Worm (Caenorhabditis elegans) whole organism, mixed stage, embryonic: ENCODE data around the gene ifet-1.
A peak's percentile ranks its signal among the peaks of the same experiment; 100 is the strongest.

Source experiments
- M03D4.4 ChIP-seq: sonication (generic microtip); optimal IDR thresholded peaks from 2 replicates; lab custom pipeline; 2017; ENCODE audit warnings: mild to moderate bottlenecking, missing genetic modification characterization, missing compliant biosample characterization
- bed-3 ChIP-seq: fragments of 200-800 bp; sonication (Bioruptor generic); optimal IDR thresholded peaks from 3 replicates; lab custom pipeline; 2018; ENCODE audit warnings: mild to moderate bottlenecking, missing genetic modification characterization, moderate library complexity, missing compliant biosample characterization
- blmp-1 ChIP-seq: fragments of 150-350 bp; optimal IDR thresholded peaks from 2 replicates; lab custom pipeline; 2014; ENCODE audit warnings: missing biosample characterization, missing genetic modification characterization
- ceh-39 ChIP-seq: fragments of 150-350 bp; optimal IDR thresholded peaks from 2 replicates; lab custom pipeline; 2014; ENCODE audit warnings: missing biosample characterization, missing genetic modification characterization
- ceh-43 ChIP-seq: fragments of 200-800 bp; sonication (Bioruptor generic); optimal IDR thresholded peaks from 2 replicates; lab custom pipeline; 2018; ENCODE audit warnings: mild to moderate bottlenecking, missing genetic modification characterization, moderate library complexity, missing compliant biosample characterization
- ceh-83 ChIP-seq: fragments of 200-800 bp; sonication (Bioruptor generic); optimal IDR thresholded peaks from 2 replicates; lab custom pipeline; 2018; ENCODE audit warnings: mild to moderate bottlenecking, missing genetic modification characterization, missing compliant biosample characterization
- ces-1 ChIP-seq: fragments of 150-350 bp; optimal IDR thresholded peaks from 2 replicates; lab custom pipeline; 2014; ENCODE audit warnings: missing biosample characterization, missing genetic modification reagents, missing genetic modification characterization
- cnd-1 ChIP-seq: fragments of 200-800 bp; sonication (Bioruptor generic); optimal IDR thresholded peaks from 2 replicates; lab custom pipeline; 2018; ENCODE audit warnings: mild to moderate bottlenecking, missing genetic modification characterization, missing compliant biosample characterization
- drap-1 ChIP-seq: fragments of 200-800 bp; sonication (Bioruptor generic); optimal IDR thresholded peaks from 3 replicates; lab custom pipeline; 2018; ENCODE audit warnings: mild to moderate bottlenecking, missing genetic modification characterization, missing compliant biosample characterization
- elt-1 ChIP-seq: sonication (generic microtip); optimal IDR thresholded peaks from 2 replicates; lab custom pipeline; 2017; ENCODE audit warnings: missing genetic modification characterization, mild to moderate bottlenecking, missing compliant biosample characterization, antibody characterized with exemption, moderate library complexity, borderline replicate concordance; ENCODE audit not compliant: insufficient read depth
- elt-3 ChIP-seq: fragments of 150-350 bp; optimal IDR thresholded peaks from 2 replicates; lab custom pipeline; 2014; ENCODE audit warnings: missing biosample characterization, missing genetic modification characterization
- flh-1 ChIP-seq: fragments of 200-800 bp; sonication (Bioruptor generic); optimal IDR thresholded peaks from 2 replicates; lab custom pipeline; 2018; ENCODE audit warnings: mild to moderate bottlenecking, missing genetic modification characterization, moderate library complexity, missing compliant biosample characterization
- ham-2 ChIP-seq: fragments of 200-800 bp; sonication (Bioruptor generic); optimal IDR thresholded peaks from 2 replicates; lab custom pipeline; 2018; ENCODE audit warnings: mild to moderate bottlenecking, missing genetic modification characterization, missing compliant biosample characterization
- hlh-1 ChIP-seq: fragments of 150-350 bp; optimal IDR thresholded peaks from 2 replicates; lab custom pipeline; 2014; ENCODE audit warnings: missing biosample characterization, missing genetic modification reagents, missing genetic modification characterization
- lin-13 ChIP-seq: fragments of 150-350 bp; optimal IDR thresholded peaks from 2 replicates; lab custom pipeline; 2014; ENCODE audit warnings: missing biosample characterization, missing genetic modification characterization
- lin-32 ChIP-seq: fragments of 200-800 bp; sonication (Bioruptor generic); optimal IDR thresholded peaks from 2 replicates; lab custom pipeline; 2018; ENCODE audit warnings: mild to moderate bottlenecking, missing genetic modification characterization, missing compliant biosample characterization
- lsy-2 ChIP-seq: fragments of 150-350 bp; optimal IDR thresholded peaks from 2 replicates; lab custom pipeline; 2014; ENCODE audit warnings: missing biosample characterization, missing genetic modification characterization
- mab-5 ChIP-seq: fragments of 150-350 bp; optimal IDR thresholded peaks from 2 replicates; lab custom pipeline; 2014; ENCODE audit warnings: missing biosample characterization, missing genetic modification characterization
- mep-1 ChIP-seq: fragments of 150-350 bp; optimal IDR thresholded peaks from 2 replicates; lab custom pipeline; 2017; ENCODE audit warnings: missing biosample characterization, missing genetic modification reagents, missing genetic modification characterization, inconsistent platforms
- mls-2 ChIP-seq: sonication (generic microtip); optimal IDR thresholded peaks from 2 replicates; lab custom pipeline; 2016; ENCODE audit warnings: mild to moderate bottlenecking, missing genetic modification characterization, moderate library complexity, missing compliant biosample characterization
- nhr-12 ChIP-seq: fragments of 150-350 bp; optimal IDR thresholded peaks from 2 replicates; lab custom pipeline; 2014; ENCODE audit warnings: missing biosample characterization, missing genetic modification characterization
- nhr-2 ChIP-seq: fragments of 150-350 bp; optimal IDR thresholded peaks from 2 replicates; lab custom pipeline; 2014; ENCODE audit warnings: missing biosample characterization, missing genetic modification characterization
- nhr-237 ChIP-seq: fragments of 150-350 bp; optimal IDR thresholded peaks from 2 replicates; lab custom pipeline; 2014; ENCODE audit warnings: missing biosample characterization, missing genetic modification characterization
- nhr-28 ChIP-seq: fragments of 150-350 bp; optimal IDR thresholded peaks from 2 replicates; lab custom pipeline; 2014; ENCODE audit warnings: missing biosample characterization, missing genetic modification characterization
- nhr-76 ChIP-seq: sonication (generic microtip); optimal IDR thresholded peaks from 2 replicates; lab custom pipeline; 2017; ENCODE audit warnings: missing biosample characterization, missing genetic modification characterization
- pha-4 ChIP-seq: fragments of 150-350 bp; optimal IDR thresholded peaks from 2 replicates; lab custom pipeline; 2018; ENCODE audit warnings: missing biosample characterization, missing genetic modification reagents, missing genetic modification characterization
- sem-2 ChIP-seq: fragments of 200-800 bp; sonication (Bioruptor generic); optimal IDR thresholded peaks from 2 replicates; lab custom pipeline; 2018; ENCODE audit warnings: mild to moderate bottlenecking, missing genetic modification characterization, missing compliant biosample characterization
- snpc-4 ChIP-seq: fragments of 150-350 bp; optimal IDR thresholded peaks from 2 replicates; lab custom pipeline; 2014; ENCODE audit warnings: missing biosample characterization, missing genetic modification characterization
- sptf-1 ChIP-seq: sonication (generic microtip); optimal IDR thresholded peaks from 2 replicates; lab custom pipeline; 2017; ENCODE audit warnings: mild to moderate bottlenecking, missing genetic modification characterization, moderate library complexity, missing compliant biosample characterization
- tbx-8 ChIP-seq: fragments of 200-800 bp; sonication (Bioruptor generic); optimal IDR thresholded peaks from 2 replicates; lab custom pipeline; 2018; ENCODE audit warnings: mild to moderate bottlenecking, missing genetic modification characterization, moderate library complexity, missing compliant biosample characterization
- unc-120 ChIP-seq: sonication (generic microtip); optimal IDR thresholded peaks from 2 replicates; lab custom pipeline; 2017; ENCODE audit warnings: missing genetic modification characterization, missing compliant biosample characterization; ENCODE audit not compliant: poor library complexity, severe bottlenecking
- unc-39 ChIP-seq: fragments of 150-350 bp; optimal IDR thresholded peaks from 2 replicates; lab custom pipeline; 2014; ENCODE audit warnings: missing biosample characterization, missing genetic modification characterization
- unc-62 ChIP-seq: fragments of 150-350 bp; optimal IDR thresholded peaks from 2 replicates; lab custom pipeline; 2014; ENCODE audit warnings: missing biosample characterization, missing genetic modification reagents, missing genetic modification characterization
- zip-8 ChIP-seq: fragments of 150-350 bp; optimal IDR thresholded peaks from 2 replicates; lab custom pipeline; 2014; ENCODE audit warnings: missing biosample characterization, missing genetic modification characterization
- ztf-11 ChIP-seq: fragments of 150-350 bp; optimal IDR thresholded peaks from 2 replicates; lab custom pipeline; 2014; ENCODE audit warnings: missing biosample characterization, missing genetic modification characterization

The ifet-1 gene

ce11 chrIII:4517781-4518180 lies 42.8 kb upstream of the ifet-1 start:
- TF ChIP-seq sem-2 (GFP tag; lab: Kevin White, UChicago) = no peak
- no peak for TF ChIP-seq drap-1 (GFP tag; lab: Kevin White, UChicago)
- TF ChIP-seq elt-3 (tag; lab: Kevin White, UChicago) = no peak
- TF ChIP-seq ces-1 = no peak
- TF ChIP-seq mep-1 = no peak
- no peak for TF ChIP-seq unc-39

DNA sequence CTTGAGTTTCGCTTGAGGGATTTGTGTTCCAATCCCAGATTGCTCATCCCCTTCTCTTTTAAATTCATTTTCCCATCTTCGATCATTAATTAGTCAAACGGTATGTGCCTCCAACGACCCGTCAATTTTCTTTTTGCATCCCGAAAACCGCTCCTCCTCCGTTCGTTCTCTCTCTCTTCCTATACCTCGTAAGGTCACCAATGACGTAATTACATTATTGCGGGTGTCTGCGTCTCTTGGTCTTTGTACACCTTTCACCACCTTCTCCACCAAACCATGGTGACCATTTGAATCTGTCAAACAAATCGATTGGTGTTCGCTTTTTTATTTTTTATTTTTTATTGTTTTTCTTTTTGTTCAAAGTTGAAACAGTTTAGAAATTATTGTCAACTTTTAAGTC lies 40.2 kb upstream of the ifet-1 start:
- TF ChIP-seq zip-8 (tag; lab: Kevin White, UChicago) (peak; percentile 84), sem-2 (GFP tag; lab: Kevin White, UChicago) (no peak), cnd-1 (no peak), mab-5 (tag; lab: Kevin White, UChicago) (no peak), nhr-2 (tag; lab: Kevin White, UChicago) (peak; percentile 64), pha-4 (no peak), lin-32 (GFP tag; lab: Kevin White, UChicago) (no peak), ceh-39 (peak; percentile 41), elt-1 (tag; lab: Kevin White, UChicago) (no peak), drap-1 (GFP tag; lab: Kevin White, UChicago) (no peak), ceh-83 (GFP tag; lab: Kevin White, UChicago) (no peak), hlh-1 (tag; lab: Kevin White, UChicago) (no peak), snpc-4 (tag; lab: Kevin White, UChicago) (no peak), lsy-2 (no peak), M03D4.4 (tag; lab: Kevin White, UChicago) (no peak), nhr-237 (no peak), blmp-1 (no peak), ham-2 (GFP tag; lab: Kevin White, UChicago) (no peak), ceh-43 (GFP tag; lab: Kevin White, UChicago) (no peak), flh-1 (GFP tag; lab: Kevin White, UChicago) (no peak), tbx-8 (GFP tag; lab: Kevin White, UChicago) (no peak), ces-1 (peak; percentile 96), lin-13 (tag; lab: Kevin White, UChicago) (no peak), unc-62 (no peak), mls-2 (tag; lab: Kevin White, UChicago) (no peak), ztf-11 (no peak), nhr-28 (tag; lab: Kevin White, UChicago) (no peak), sptf-1 (tag; lab: Kevin White, UChicago) (no peak), mep-1 (peak; percentile 55), nhr-76 (tag; lab: Kevin White, UChicago) (no peak), bed-3 (GFP tag; lab: Kevin White, UChicago) (no peak), unc-39 (no peak), elt-3 (tag; lab: Kevin White, UChicago) (no peak), unc-120 (no peak), nhr-12 (tag; lab: Kevin White, UChicago) (no peak)

DNA sequence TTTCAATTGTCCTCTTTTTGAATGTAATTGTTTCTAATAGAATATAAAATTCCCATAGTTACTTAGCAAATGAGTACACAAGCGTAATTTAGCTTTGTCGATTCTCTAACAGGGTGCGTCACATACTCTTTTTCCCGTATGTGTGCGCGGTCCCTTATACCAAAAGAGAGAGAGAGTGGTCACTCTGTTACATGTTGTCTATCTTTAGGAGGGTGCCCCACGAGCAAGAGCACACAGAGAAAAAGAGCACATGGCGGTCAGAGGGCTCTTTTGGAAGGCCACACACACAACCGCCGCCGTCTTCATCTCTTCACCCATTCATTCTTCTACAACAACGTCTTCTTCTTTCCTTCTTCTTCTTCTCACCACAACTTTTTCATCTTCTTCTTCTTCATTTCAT lies 39.0 kb upstream of the ifet-1 start:
- TF ChIP-seq drap-1 (GFP tag; lab: Kevin White, UChicago) (peak; percentile 23), unc-120 (peak; percentile 25), ceh-83 (GFP tag; lab: Kevin White, UChicago) (no peak), cnd-1 (peak; percentile 31), mls-2 (tag; lab: Kevin White, UChicago) (peak; percentile 62), ceh-43 (GFP tag; lab: Kevin White, UChicago) (no peak), unc-62 (no peak), ztf-11 (no peak), ces-1 (peak; percentile 14), sem-2 (GFP tag; lab: Kevin White, UChicago) (no peak), tbx-8 (GFP tag; lab: Kevin White, UChicago) (no peak), elt-3 (tag; lab: Kevin White, UChicago) (no peak), elt-1 (tag; lab: Kevin White, UChicago) (no peak), nhr-237 (no peak), M03D4.4 (tag; lab: Kevin White, UChicago) (no peak), nhr-76 (tag; lab: Kevin White, UChicago) (no peak), hlh-1 (tag; lab: Kevin White, UChicago) (no peak), nhr-12 (tag; lab: Kevin White, UChicago) (no peak), lsy-2 (no peak), flh-1 (GFP tag; lab: Kevin White, UChicago) (no peak), bed-3 (GFP tag; lab: Kevin White, UChicago) (no peak), lin-32 (GFP tag; lab: Kevin White, UChicago) (no peak), nhr-28 (tag; lab: Kevin White, UChicago) (no peak), pha-4 (peak; percentile 6), ham-2 (GFP tag; lab: Kevin White, UChicago) (no peak), snpc-4 (tag; lab: Kevin White, UChicago) (no peak), zip-8 (tag; lab: Kevin White, UChicago) (no peak)
